Fruit fly (Drosophila melanogaster) Kc167 (cell line): ENCODE measurements around the gene CG12268.

Experiments
- Myc ChIP-seq: fragments of >200 bp; optimal IDR thresholded peaks from 2 replicates; lab custom pipeline; 2017; ENCODE audit warnings: missing external identifiers
- h ChIP-seq: fragments of >200 bp; optimal IDR thresholded peaks from 3 replicates; lab custom pipeline; 2018; ENCODE audit warnings: missing external identifiers
- psq ChIP-seq: fragments of >200 bp; optimal IDR thresholded peaks from 2 replicates; lab custom pipeline; 2017; ENCODE audit warnings: missing external identifiers
- ttk ChIP-seq: sonication (Bioruptor generic); optimal IDR thresholded peaks from 2 replicates; lab custom pipeline; 2017; ENCODE audit warnings: missing external identifiers

DNA sequence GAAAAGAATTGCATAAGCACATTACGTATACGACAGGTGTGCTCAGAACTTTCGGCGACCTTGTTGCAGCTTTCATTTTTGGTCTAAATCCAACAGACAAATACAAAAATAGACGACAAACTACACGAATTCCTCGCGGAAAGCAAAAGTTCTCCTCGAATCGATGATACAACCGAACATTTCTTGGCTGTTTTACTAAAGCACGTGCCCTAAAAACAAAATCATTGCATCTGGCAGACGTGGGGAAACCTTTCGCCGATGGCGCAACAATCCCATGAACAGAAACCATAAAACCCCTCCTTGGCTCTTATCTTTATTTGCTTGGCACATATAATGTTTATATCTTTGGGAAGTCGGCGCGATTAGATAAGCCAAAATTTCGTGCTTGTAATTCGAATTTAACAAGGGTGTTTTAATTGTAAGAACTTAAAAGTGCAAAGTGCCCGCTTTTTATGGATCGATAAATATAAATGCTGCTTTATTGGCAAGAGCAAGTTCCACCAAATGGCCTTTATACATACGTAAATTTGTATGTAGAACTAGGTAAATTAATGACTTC, 9.6 kb downstream of the CG12268 start:
- TF ChIP-seq Myc (lab: Kevin White, UChicago) (no peak), ttk (lab: Kevin White, UChicago) (no peak), psq (lab: Kevin White, UChicago) (no peak), h (no peak)
